Worm (Caenorhabditis elegans): ENCODE data around the gene bud-13.
"Not testable (repeated sequence)": the region's sequence is repeated elsewhere in the genome, so short reads cannot be mapped to it uniquely, and the experiment has no call there.

The bud-13 gene

ce11 chrIII:8967639-8968038, at the start of gene bud-13, which contains the start of gene rpap-2:
Gene bud-13, minus strand, starts transcription at chrIII:8967727.
Gene rpap-2, plus strand, starts transcription at chrIII:8967967.
- TF ChIP-seq F13C5.2 (tag; optimal IDR thresholded peaks at IDR 0.05) (no peak), ets-7 (tag; optimal IDR thresholded peaks at IDR 0.05) (no peak), tbx-37 (GFP tag; conservative IDR thresholded peaks at IDR 0.05) (peak; percentile 53; the same call in 1 of the 2 replicates)

ce11 chrIII:9017181-9017651, 49.7 kb upstream of the bud-13 start, which contains the start of gene F59B2.12:
Gene F59B2.12, plus strand, starts transcription at chrIII:9017601.
- TF ChIP-seq pes-1 (GFP tag; IDR thresholded peaks at IDR 0.05) (no peak), hmg-4 (GFP tag; optimal IDR thresholded peaks at IDR 0.05) (no peak), ceh-36 (tag; optimal IDR thresholded peaks at IDR 0.05) (no peak), ets-7 (tag; optimal IDR thresholded peaks at IDR 0.05) (no peak), ceh-13 (GFP tag; optimal IDR thresholded peaks at IDR 0.05) (no peak), hmbx-1 (tag; optimal IDR thresholded peaks at IDR 0.05) (no peak), tbx-11 (GFP tag; IDR thresholded peaks at IDR 0.05) (no peak), sea-1 (GFP tag; conservative IDR thresholded peaks at IDR 0.05) (no peak), tbx-37 (GFP tag; conservative IDR thresholded peaks at IDR 0.05) (no peak), flt-1 (GFP tag; IDR thresholded peaks at IDR 0.05) (no peak), hnd-1 (tag; optimal IDR thresholded peaks at IDR 0.05) (no peak), aly-1 (tag; optimal IDR thresholded peaks at IDR 0.05) (no peak), ama-1 (optimal IDR thresholded peaks at IDR 0.05) (no peak), tra-4 (tag; optimal IDR thresholded peaks at IDR 0.05) (no peak), B0310.2 (tag; optimal IDR thresholded peaks at IDR 0.05) (no peak), scrt-1 (GFP tag; IDR thresholded peaks at IDR 0.05) (no peak), F13C5.2 (tag; optimal IDR thresholded peaks at IDR 0.05) (no peak)

ce11 chrIII:9012309-9012708, 44.8 kb upstream of the bud-13 start, which contains the start of gene F59B2.9:
Gene F59B2.9, minus strand, starts transcription at chrIII:9012409.
- TF ChIP-seq tra-4 (tag; optimal IDR thresholded peaks at IDR 0.05) (no peak), ceh-13 (GFP tag; optimal IDR thresholded peaks at IDR 0.05) (no peak), ets-7 (tag; optimal IDR thresholded peaks at IDR 0.05) (no peak), B0310.2 (tag; optimal IDR thresholded peaks at IDR 0.05) (no peak), ceh-36 (tag; optimal IDR thresholded peaks at IDR 0.05) (no peak), sea-1 (GFP tag; conservative IDR thresholded peaks at IDR 0.05) (no peak), hmg-4 (GFP tag; optimal IDR thresholded peaks at IDR 0.05) (no peak), hnd-1 (tag; optimal IDR thresholded peaks at IDR 0.05) (no peak), hmbx-1 (tag; optimal IDR thresholded peaks at IDR 0.05) (no peak), aly-1 (tag; optimal IDR thresholded peaks at IDR 0.05) (no peak)

- TF ChIP-seq F13C5.2 (tag; optimal IDR thresholded peaks at IDR 0.05): no peak
- TF ChIP-seq tbx-11 (GFP tag; IDR thresholded peaks at IDR 0.05): no peak
- TF ChIP-seq hmg-4 (GFP tag; optimal IDR thresholded peaks at IDR 0.05): no peak
- TF ChIP-seq sea-1 (GFP tag; conservative IDR thresholded peaks at IDR 0.05): no peak
Observed at ce11 chrIII:9010047-9010446, 42.5 kb upstream of the bud-13 start, which contains the start of gene F59B2.8. Gene F59B2.8, minus strand, starts transcription at chrIII:9010197.

ce11 chrIII:9007183-9007582, 39.7 kb upstream of the bud-13 start:
- TF ChIP-seq hmbx-1 (tag; optimal IDR thresholded peaks at IDR 0.05): no peak
- no peak for TF ChIP-seq ceh-13 (GFP tag; optimal IDR thresholded peaks at IDR 0.05)
- TF ChIP-seq hmg-4 (GFP tag; optimal IDR thresholded peaks at IDR 0.05): peak; percentile 22

- not testable (repeated sequence) for TF ChIP-seq tra-4, aly-1, F13C5.2 (tag; optimal IDR thresholded peaks at IDR 0.05)
Observed at ce11 chrIII:9005905-9006372, 38.4 kb upstream of the bud-13 start, which contains the start of gene rab-6.1. Gene rab-6.1, minus strand, starts transcription at chrIII:9005955.

- TF ChIP-seq scrt-1 (GFP tag; IDR thresholded peaks at IDR 0.05) (no peak), F13C5.2 (tag; optimal IDR thresholded peaks at IDR 0.05) (no peak), ama-1 (optimal IDR thresholded peaks at IDR 0.05) (no peak), ets-7 (tag; optimal IDR thresholded peaks at IDR 0.05) (no peak), flt-1 (GFP tag; IDR thresholded peaks at IDR 0.05) (no peak), B0310.2 (tag; optimal IDR thresholded peaks at IDR 0.05) (no peak), aly-1 (tag; optimal IDR thresholded peaks at IDR 0.05) (no peak), tra-4 (tag; optimal IDR thresholded peaks at IDR 0.05) (no peak), tbx-11 (GFP tag; IDR thresholded peaks at IDR 0.05) (no peak), pes-1 (GFP tag; IDR thresholded peaks at IDR 0.05) (no peak)
Observed at ce11 chrIII:9004658-9005057, 37.1 kb upstream of the bud-13 start.

- no peak for TF ChIP-seq hmbx-1 (tag; optimal IDR thresholded peaks at IDR 0.05)
- no peak for TF ChIP-seq flt-1 (GFP tag; IDR thresholded peaks at IDR 0.05)
- no peak for TF ChIP-seq ceh-36 (tag; optimal IDR thresholded peaks at IDR 0.05)
- TF ChIP-seq ets-7 (tag; optimal IDR thresholded peaks at IDR 0.05): no peak
- no peak for TF ChIP-seq sea-1 (GFP tag; conservative IDR thresholded peaks at IDR 0.05)
- no peak for TF ChIP-seq scrt-1 (GFP tag; IDR thresholded peaks at IDR 0.05)
- no peak for TF ChIP-seq ama-1 (optimal IDR thresholded peaks at IDR 0.05)
- TF ChIP-seq hnd-1 (tag; optimal IDR thresholded peaks at IDR 0.05): no peak
- no peak for TF ChIP-seq F13C5.2 (tag; optimal IDR thresholded peaks at IDR 0.05)
- no peak for TF ChIP-seq tra-4 (tag; optimal IDR thresholded peaks at IDR 0.05)
- no peak for TF ChIP-seq B0310.2 (tag; optimal IDR thresholded peaks at IDR 0.05)
- no peak for TF ChIP-seq hmg-4 (GFP tag; optimal IDR thresholded peaks at IDR 0.05)
- TF ChIP-seq aly-1 (tag; optimal IDR thresholded peaks at IDR 0.05): no peak
- TF ChIP-seq tbx-37 (GFP tag; conservative IDR thresholded peaks at IDR 0.05): no peak
- TF ChIP-seq pes-1 (GFP tag; IDR thresholded peaks at IDR 0.05): no peak
- no peak for TF ChIP-seq tbx-11 (GFP tag; IDR thresholded peaks at IDR 0.05)
- no peak for TF ChIP-seq ceh-13 (GFP tag; optimal IDR thresholded peaks at IDR 0.05)
Observed at ce11 chrIII:9002545-9002944, 35.0 kb upstream of the bud-13 start, which contains the start of the genes F59B2.15 and zif-1. Gene F59B2.15, minus strand, starts transcription at chrIII:9002645. Gene zif-1, plus strand, starts transcription at chrIII:9002779.
